Fruit fly (Drosophila melanogaster) whole organism, wandering third instar larva: ENCODE measurements around the gene CG44476.

Experiments used
- Abd-B ChIP-seq: fragments of >200 bp; optimal IDR thresholded peaks from 2 replicates; lab custom pipeline; 2017; ENCODE audit warnings: missing biosample characterization, missing genetic modification characterization
- CG32264 ChIP-seq: fragments of 200-800 bp; sonication (Bioruptor generic); optimal IDR thresholded peaks from 2 replicates; lab custom pipeline; 2016; ENCODE audit warnings: missing biosample characterization, missing genetic modification characterization
- CG9705 ChIP-seq: fragments of 200-800 bp; sonication (Bioruptor generic); optimal IDR thresholded peaks from 2 replicates; lab custom pipeline; 2018; ENCODE audit warnings: missing biosample characterization, mild to moderate bottlenecking, missing genetic modification characterization
- CrebA ChIP-seq: fragments of 200-800 bp; sonication (Bioruptor generic); optimal IDR thresholded peaks from 2 replicates; lab custom pipeline; 2016; ENCODE audit warnings: missing biosample characterization, mild to moderate bottlenecking, missing genetic modification characterization, borderline replicate concordance
- Dif ChIP-seq: fragments of 200-275, 200-300 bp; sonication (Bioruptor generic); optimal IDR thresholded peaks from 2 replicates; lab custom pipeline; 2018; ENCODE audit warnings: missing biosample characterization, missing genetic modification characterization; ENCODE audit not compliant: partially characterized antibody
- GATAd ChIP-seq: sonication (Bioruptor generic); optimal IDR thresholded peaks from 2 replicates; lab custom pipeline; 2016; ENCODE audit warnings: missing biosample characterization, missing genetic modification characterization
- HLH106 ChIP-seq: fragments of 200-800 bp; optimal IDR thresholded peaks from 3 replicates; lab custom pipeline; 2019; ENCODE audit warnings: missing biosample characterization, mild to moderate bottlenecking, missing genetic modification characterization, moderate library complexity
- Hnf4 ChIP-seq: fragments of 200-800 bp; sonication (Bioruptor generic); optimal IDR thresholded peaks from 2 replicates; lab custom pipeline; 2016; ENCODE audit warnings: missing biosample characterization, mild to moderate bottlenecking, missing genetic modification characterization
- Hr78 ChIP-seq: fragments of >200 bp; optimal IDR thresholded peaks from 2 replicates; lab custom pipeline; 2017; ENCODE audit warnings: missing biosample characterization, missing genetic modification characterization
- Hr83 ChIP-seq: fragments of 200-300 bp; sonication (Bioruptor generic); optimal IDR thresholded peaks from 2 replicates; lab custom pipeline; 2016; ENCODE audit warnings: missing biosample characterization, mild to moderate bottlenecking, missing genetic modification characterization, moderate library complexity; ENCODE audit not compliant: poor library complexity, severe bottlenecking
- Jra ChIP-seq: sonication (Bioruptor generic); optimal IDR thresholded peaks from 2 replicates; lab custom pipeline; 2016; ENCODE audit warnings: missing biosample characterization, missing genetic modification characterization
- Mio ChIP-seq: sonication (Bioruptor generic); optimal IDR thresholded peaks from 2 replicates; lab custom pipeline; 2016; ENCODE audit warnings: missing biosample characterization, missing genetic modification characterization
- Myc ChIP-seq: fragments of >200 bp; optimal IDR thresholded peaks from 2 replicates; lab custom pipeline; 2017
- N ChIP-seq: fragments of >200 bp; optimal IDR thresholded peaks from 2 replicates; lab custom pipeline; 2018; ENCODE audit warnings: missing biosample characterization, missing external identifiers, missing genetic modification characterization
- OdsH ChIP-seq: fragments of 200-800 bp; sonication (Bioruptor generic); optimal IDR thresholded peaks from 2 replicates; lab custom pipeline; 2016; ENCODE audit warnings: missing biosample characterization, mild to moderate bottlenecking, missing genetic modification characterization
- Rel ChIP-seq, 2 experiments: fragments of 200-800 bp; sonication (Bioruptor generic) in 1 of 2; optimal IDR thresholded peaks; 2 replicates in 1 of 2; 3 replicates in 1 of 2; lab custom pipeline; 2016 to 2019; ENCODE audit warnings: mild to moderate bottlenecking in 2 of 2, missing biosample characterization in 2 of 2, missing genetic modification characterization in 2 of 2, moderate library complexity in 1 of 2
- Vsx2 ChIP-seq: fragments of 200-300, 225-300 bp; sonication (Bioruptor generic); optimal IDR thresholded peaks from 2 replicates; lab custom pipeline; 2018; ENCODE audit warnings: missing biosample characterization, missing genetic modification characterization; ENCODE audit not compliant: partially characterized antibody
- br ChIP-seq: fragments of 200-800 bp; sonication (Bioruptor generic); optimal IDR thresholded peaks from 2 replicates; lab custom pipeline; 2016; ENCODE audit warnings: missing biosample characterization, missing genetic modification characterization
- brk ChIP-seq: fragments of 200-800 bp; sonication (Bioruptor generic); optimal IDR thresholded peaks from 2 replicates; lab custom pipeline; 2016; ENCODE audit warnings: missing biosample characterization, mild to moderate bottlenecking, missing genetic modification characterization
- dl ChIP-seq, 2 experiments: fragments of 175-275, 200-275 bp in 1 of 2; fragments of 200-275 bp in 1 of 2; sonication (Bioruptor generic); optimal IDR thresholded peaks; lab custom pipeline; 2018; ENCODE audit warnings: mild to moderate bottlenecking in 2 of 2, missing biosample characterization in 2 of 2, missing genetic modification characterization in 2 of 2, moderate library complexity in 2 of 2; ENCODE audit not compliant: partially characterized antibody in 2 of 2, insufficient read depth in 1 of 2
- dsf ChIP-seq: sonication (Bioruptor generic); optimal IDR thresholded peaks from 2 replicates; lab custom pipeline; 2016; ENCODE audit warnings: missing biosample characterization, missing genetic modification characterization, borderline replicate concordance
- ey ChIP-seq: fragments of 200-800 bp; sonication (Bioruptor generic); optimal IDR thresholded peaks from 2 replicates; lab custom pipeline; 2016; ENCODE audit warnings: missing biosample characterization, missing genetic modification characterization
- foxo ChIP-seq, 2 experiments: fragments of 200-800 bp; sonication (Bioruptor generic); optimal IDR thresholded peaks; 2 replicates in 1 of 2; 3 replicates in 1 of 2; lab custom pipeline; 2016 to 2017; ENCODE audit warnings: missing biosample characterization in 2 of 2, missing genetic modification characterization in 2 of 2
- fru ChIP-seq: fragments of 200-800 bp; sonication (Bioruptor generic); optimal IDR thresholded peaks from 3 replicates; lab custom pipeline; 2016; ENCODE audit warnings: missing biosample characterization, mild to moderate bottlenecking, missing genetic modification characterization
- h ChIP-seq: fragments of 200-800 bp; sonication (Bioruptor generic); optimal IDR thresholded peaks from 3 replicates; lab custom pipeline; 2016; ENCODE audit warnings: missing biosample characterization, mild to moderate bottlenecking, missing genetic modification characterization
- jim ChIP-seq: fragments of 175-275, 200-325 bp; sonication (Bioruptor generic); optimal IDR thresholded peaks from 2 replicates; lab custom pipeline; 2016; ENCODE audit warnings: missing biosample characterization, mild to moderate bottlenecking, missing genetic modification characterization
- lola ChIP-seq: fragments of >200 bp; optimal IDR thresholded peaks from 2 replicates; lab custom pipeline; 2017; ENCODE audit warnings: missing biosample characterization, missing genetic modification characterization
- psq ChIP-seq: fragments of 200-800 bp; sonication (Bioruptor generic); optimal IDR thresholded peaks from 3 replicates; lab custom pipeline; 2017; ENCODE audit warnings: missing biosample characterization, mild to moderate bottlenecking, missing genetic modification characterization, moderate library complexity
- rgr ChIP-seq: fragments of 200-800 bp; sonication (Bioruptor generic); optimal IDR thresholded peaks from 3 replicates; lab custom pipeline; 2016; ENCODE audit warnings: missing biosample characterization, mild to moderate bottlenecking, missing genetic modification characterization
- sage ChIP-seq: fragments of 200-800 bp; sonication (Bioruptor generic); optimal IDR thresholded peaks from 2 replicates; lab custom pipeline; 2016; ENCODE audit warnings: missing biosample characterization, mild to moderate bottlenecking, missing genetic modification characterization
- sv ChIP-seq: fragments of 200-800 bp; sonication (Bioruptor generic); optimal IDR thresholded peaks from 3 replicates; lab custom pipeline; 2016; ENCODE audit warnings: missing biosample characterization, missing genetic modification characterization
- tai ChIP-seq: sonication (Bioruptor generic); optimal IDR thresholded peaks from 2 replicates; lab custom pipeline; 2016; ENCODE audit warnings: missing biosample characterization, missing genetic modification characterization
- usp ChIP-seq: fragments of >200 bp; optimal IDR thresholded peaks from 2 replicates; lab custom pipeline; 2017; ENCODE audit warnings: missing biosample characterization, missing genetic modification characterization
- woc ChIP-seq: sonication (Bioruptor generic); optimal IDR thresholded peaks from 2 replicates; lab custom pipeline; 2016; ENCODE audit warnings: missing biosample characterization, mild to moderate bottlenecking, missing genetic modification characterization

Gene CG44476

dm6 chr2L:18115104-18115503 is 2.1 kb upstream of the CG44476 start:
- TF ChIP-seq Hr78 (GFP tag; lab: Kevin White, UChicago): no peak
- TF ChIP-seq, all 38 proteins: peak for 0

dm6 chr2L:18114176-18114703 is 1.3 kb upstream of the CG44476 start, which contains the start of gene CG15152:
Gene CG15152, plus strand, starts transcription at chr2L:18114547.
- TF ChIP-seq CG32264 (no peak), tai (GFP tag; lab: Kevin White, UChicago) (no peak), CrebA (GFP tag; lab: Kevin White, UChicago) (peak; percentile 5), Rel (GFP tag; optimal IDR thresholded peaks at IDR 0.05; lab: Kevin White, UChicago) (no peak), Rel (tag; optimal IDR thresholded peaks at IDR 0.05; lab: Kevin White, UChicago) (peak; percentile 78), sage (no peak), psq (GFP tag; lab: Kevin White, UChicago) (peak; percentile 11), Myc (no peak), Vsx2 (no peak), OdsH (GFP tag; lab: Kevin White, UChicago) (no peak), GATAd (no peak)

dm6 chr2L:18112435-18112834 is 544 bp downstream of the CG44476 start:
- TF ChIP-seq HLH106 (tag; lab: Kevin White, UChicago) (no peak), Hr78 (GFP tag; lab: Kevin White, UChicago) (no peak), h (GFP tag; lab: Kevin White, UChicago) (no peak), CrebA (GFP tag; lab: Kevin White, UChicago) (no peak), rgr (no peak), usp (GFP tag; lab: Kevin White, UChicago) (no peak), Myc (no peak), GATAd (no peak)
- TF ChIP-seq, all 38 proteins: peak for 0

dm6 chr2L:18096268-18096667 is 16.7 kb downstream of the CG44476 start, which contains the start of gene Slc25A46b:
Gene Slc25A46b, plus strand, starts transcription at chr2L:18096568.
- no peak for TF ChIP-seq woc
- TF ChIP-seq CrebA (GFP tag; lab: Kevin White, UChicago): no peak
- TF ChIP-seq Mio (GFP tag; lab: Kevin White, UChicago): no peak

- TF ChIP-seq N (no peak), br (GFP tag; lab: Kevin White, UChicago) (no peak), Abd-B (GFP tag; lab: Kevin White, UChicago) (no peak), Myc (no peak), Hr83 (GFP tag; lab: Kevin White, UChicago) (no peak), Jra (GFP tag; lab: Kevin White, UChicago) (no peak), ey (no peak), Mio (GFP tag; lab: Kevin White, UChicago) (no peak), Dif (GFP tag; lab: Kevin White, UChicago) (no peak), dsf (no peak), CG32264 (no peak), usp (GFP tag; lab: Kevin White, UChicago) (no peak), GATAd (no peak), rgr (no peak)
These were observed 20.8 kb downstream of the CG44476 start, which contains the start of gene CG15153 for dm6 chr2L:18092156-18092555. Gene CG15153, minus strand, starts transcription at chr2L:18092256.

- TF ChIP-seq Hnf4 (GFP tag; lab: Kevin White, UChicago) (no peak), psq (GFP tag; lab: Kevin White, UChicago) (no peak), HLH106 (tag; lab: Kevin White, UChicago) (no peak), brk (GFP tag; lab: Kevin White, UChicago) (no peak), jim (GFP tag; lab: Kevin White, UChicago) (no peak), CG9705 (GFP tag; lab: Kevin White, UChicago) (no peak), dl (GFP tag; optimal IDR thresholded peaks at IDR 0.05; lab: Kevin White, UChicago; ENCODE audit: insufficient read depth in 1 of 2, partially characterized antibody in 2 of 2) (no peak), rgr (no peak), Abd-B (GFP tag; lab: Kevin White, UChicago) (no peak), Myc (no peak), ey (no peak), foxo (GFP tag; optimal IDR thresholded peaks at IDR 0.05; lab: Kevin White, UChicago) (no peak), Hr78 (GFP tag; lab: Kevin White, UChicago) (no peak), fru (GFP tag; lab: Kevin White, UChicago) (no peak), CrebA (GFP tag; lab: Kevin White, UChicago) (no peak), sage (no peak), h (GFP tag; lab: Kevin White, UChicago) (no peak), sv (GFP tag; lab: Kevin White, UChicago) (no peak), lola (GFP tag; lab: Kevin White, UChicago) (no peak), Dif (GFP tag; lab: Kevin White, UChicago) (no peak)
These were observed 21.3 kb downstream of the CG44476 start for dm6 chr2L:18091705-18092104.
